Fruit fly (Drosophila melanogaster) whole organism, embryonic: ENCODE data around the gene Cyp12a4.
A peak's percentile ranks its signal among the peaks of the same experiment; 100 is the strongest.

Experiments used
- Asciz ChIP-seq: fragments of 200-800 bp; sonication (Bioruptor generic); optimal IDR thresholded peaks from 2 replicates; lab custom pipeline; 2017; ENCODE audit warnings: missing biosample characterization, mild to moderate bottlenecking, missing genetic modification characterization, missing genetic modification reagents
- Atf3 ChIP-seq: fragments of 200-800 bp; sonication (Bioruptor generic); optimal IDR thresholded peaks from 3 replicates; lab custom pipeline; 2016; ENCODE audit warnings: missing biosample characterization, missing genetic modification characterization
- CG13624 ChIP-seq: fragments of 200-800 bp; sonication (Bioruptor generic); optimal IDR thresholded peaks from 2 replicates; lab custom pipeline; 2016; ENCODE audit warnings: missing biosample characterization, missing genetic modification characterization
- CG14050 ChIP-seq: fragments of 200-800 bp; sonication (Bioruptor generic); IDR thresholded peaks from 3 replicates; pipeline ENCODE4 v1.3.6; 2022; ENCODE audit warnings: missing biosample characterization, missing genetic modification characterization
- CG14667 ChIP-seq: fragments of 200-800 bp; sonication (Bioruptor generic); IDR thresholded peaks from 2 replicates; pipeline ENCODE4 v1.3.6; 2022; ENCODE audit warnings: missing biosample characterization, missing genetic modification characterization
- CG17385 ChIP-seq: fragments of 200-800 bp; sonication (Bioruptor generic); optimal IDR thresholded peaks from 3 replicates; lab custom pipeline; 2018; ENCODE audit warnings: missing biosample characterization, mild to moderate bottlenecking, missing genetic modification characterization
- CG18476 ChIP-seq: fragments of 200-800 bp; sonication (Bioruptor generic); optimal IDR thresholded peaks from 2 replicates; lab custom pipeline; 2016; ENCODE audit warnings: missing biosample characterization, mild to moderate bottlenecking, missing genetic modification characterization
- CG2120 ChIP-seq: fragments of 200-800 bp; sonication (Bioruptor generic); optimal IDR thresholded peaks from 3 replicates; lab custom pipeline; 2016; ENCODE audit warnings: missing biosample characterization, missing genetic modification characterization
- CG31365 ChIP-seq: fragments of 200-800 bp; sonication (Bioruptor generic); optimal IDR thresholded peaks from 2 replicates; lab custom pipeline; 2018; ENCODE audit warnings: missing biosample characterization, mild to moderate bottlenecking, missing genetic modification characterization
- CG3281 ChIP-seq: fragments of 200-800 bp; sonication (Bioruptor generic); optimal IDR thresholded peaks from 3 replicates; lab custom pipeline; 2017; ENCODE audit warnings: missing biosample characterization, mild to moderate bottlenecking, missing genetic modification characterization
- CG3995 ChIP-seq: fragments of 200-800 bp; sonication (Bioruptor generic); optimal IDR thresholded peaks from 3 replicates; lab custom pipeline; 2016; ENCODE audit warnings: missing biosample characterization, missing genetic modification characterization
- CG4328 ChIP-seq: fragments of 200-800 bp; sonication (Bioruptor generic); optimal IDR thresholded peaks from 3 replicates; lab custom pipeline; 2017; ENCODE audit warnings: missing biosample characterization, missing genetic modification reagents, missing genetic modification characterization
- CG4707 ChIP-seq: fragments of 200-800 bp; sonication (Bioruptor generic); optimal IDR thresholded peaks from 2 replicates; lab custom pipeline; 2018; ENCODE audit warnings: missing biosample characterization, mild to moderate bottlenecking, missing genetic modification characterization, moderate library complexity
- CG4730 ChIP-seq: fragments of 200-800 bp; sonication (Bioruptor generic); IDR thresholded peaks from 2 replicates; pipeline ENCODE4 v1.3.6; 2022; ENCODE audit warnings: missing biosample characterization, missing genetic modification characterization
- CG6854 ChIP-seq: fragments of 200-800 bp; sonication (Bioruptor generic); optimal IDR thresholded peaks from 3 replicates; lab custom pipeline; 2017; ENCODE audit warnings: missing biosample characterization, mild to moderate bottlenecking, missing genetic modification characterization
- CG7556 ChIP-seq: fragments of 200-800 bp; sonication (Bioruptor generic); optimal IDR thresholded peaks from 2 replicates; lab custom pipeline; 2017; ENCODE audit warnings: missing biosample characterization, mild to moderate bottlenecking, missing genetic modification characterization
- CG9727 ChIP-seq: fragments of 200-800 bp; sonication (Bioruptor generic); optimal IDR thresholded peaks from 3 replicates; lab custom pipeline; 2017; ENCODE audit warnings: missing biosample characterization, mild to moderate bottlenecking, missing genetic modification characterization
- Deaf1 ChIP-seq: fragments of 200-800 bp; optimal IDR thresholded peaks from 3 replicates; lab custom pipeline; 2019; ENCODE audit warnings: missing biosample characterization, mild to moderate bottlenecking, missing genetic modification characterization, moderate library complexity
- Ets97D ChIP-seq: fragments of 200-800 bp; sonication (Bioruptor generic); optimal IDR thresholded peaks from 3 replicates; lab custom pipeline; 2016; ENCODE audit warnings: missing biosample characterization, missing genetic modification characterization
- Fer3 ChIP-seq: fragments of 200-800 bp; sonication (Bioruptor generic); optimal IDR thresholded peaks from 2 replicates; lab custom pipeline; 2018; ENCODE audit warnings: missing biosample characterization, mild to moderate bottlenecking, missing genetic modification characterization, moderate library complexity
- GATAe ChIP-seq: fragments of 200-800 bp; sonication (Bioruptor generic); conservative IDR thresholded peaks from 2 replicates; pipeline ENCODE4 v1.3.6; 2022; ENCODE audit warnings: missing biosample characterization, missing genetic modification characterization
- Gug ChIP-seq: fragments of 200-800 bp; sonication (Bioruptor generic); IDR thresholded peaks from 4 replicates; pipeline ENCODE4 v1.3.6; 2022; ENCODE audit warnings: missing biosample characterization, missing genetic modification characterization
- H15 ChIP-seq: fragments of 200-800 bp; sonication (Bioruptor generic); IDR thresholded peaks from 3 replicates; pipeline ENCODE4 v1.3.6; 2022; ENCODE audit warnings: missing biosample characterization, missing genetic modification characterization
- Hsf ChIP-seq: fragments of 200-800 bp; sonication (Bioruptor generic); optimal IDR thresholded peaks from 3 replicates; lab custom pipeline; 2016; ENCODE audit warnings: missing biosample characterization, missing genetic modification characterization
- Rx ChIP-seq: fragments of 200-800 bp; sonication (Bioruptor generic); IDR thresholded peaks from 2 replicates; pipeline ENCODE4 v1.3.6; 2022; ENCODE audit warnings: missing biosample characterization, missing genetic modification characterization
- Sox102F ChIP-seq: fragments of 200-800 bp; sonication (Bioruptor generic); optimal IDR thresholded peaks from 2 replicates; lab custom pipeline; 2018; ENCODE audit warnings: missing biosample characterization, mild to moderate bottlenecking, missing genetic modification characterization, moderate library complexity
- Sry-β ChIP-seq: fragments of 200-800 bp; sonication (Bioruptor generic); optimal IDR thresholded peaks from 2 replicates; lab custom pipeline; 2018; ENCODE audit warnings: missing biosample characterization, mild to moderate bottlenecking, missing genetic modification characterization, moderate library complexity
- Trl ChIP-seq, 3 experiments: fragments of >200 bp in 2 of 3; fragments of 200-800 bp in 1 of 3; sonication (Bioruptor generic) in 1 of 3; optimal IDR thresholded peaks; 2 replicates in 1 of 3; 3 replicates in 2 of 3; lab custom pipeline; 2016 to 2017; ENCODE audit warnings: missing biosample characterization in 1 of 3, missing genetic modification characterization in 1 of 3
- ara ChIP-seq: fragments of 200-800 bp; sonication (Bioruptor generic); IDR thresholded peaks from 2 replicates; pipeline ENCODE4 v1.3.6; 2022; ENCODE audit warnings: missing biosample characterization, missing genetic modification characterization
- ash1 ChIP-seq: fragments of 200-800 bp; sonication (Bioruptor generic); optimal IDR thresholded peaks from 2 replicates; lab custom pipeline; 2018; ENCODE audit warnings: missing biosample characterization, mild to moderate bottlenecking, missing genetic modification characterization
- crol ChIP-seq: fragments of 200-800 bp; sonication (Bioruptor generic); IDR thresholded peaks from 2 replicates; pipeline ENCODE4 v1.3.6; 2022; ENCODE audit warnings: missing biosample characterization, missing genetic modification characterization
- en ChIP-seq: fragments of 200-800 bp; sonication (Bioruptor generic); optimal IDR thresholded peaks from 2 replicates; lab custom pipeline; 2016; ENCODE audit warnings: missing biosample characterization, missing genetic modification characterization
- gcm2 ChIP-seq: fragments of 200-800 bp; sonication (Bioruptor generic); optimal IDR thresholded peaks from 2 replicates; lab custom pipeline; 2016; ENCODE audit warnings: missing biosample characterization, missing genetic modification characterization
- grn ChIP-seq: fragments of 200-800 bp; sonication (Bioruptor generic); optimal IDR thresholded peaks from 3 replicates; lab custom pipeline; 2017; ENCODE audit warnings: missing biosample characterization, missing genetic modification characterization
- hkb ChIP-seq, 2 experiments: fragments of 200-800 bp in 1 of 2; fragments of >200 bp in 1 of 2; sonication (Bioruptor generic) in 1 of 2; IDR thresholded peaks in 1 of 2; optimal IDR thresholded peaks in 1 of 2; 2 replicates each; pipeline versions ENCODE4 v1.3.6 to Lab custom; 2017 to 2022; ENCODE audit warnings: missing biosample characterization in 1 of 2, missing genetic modification characterization in 1 of 2
- hth ChIP-seq: fragments of >200 bp; optimal IDR thresholded peaks from 2 replicates; lab custom pipeline; 2017; ENCODE audit warnings: inconsistent platforms
- nom ChIP-seq: fragments of 200-800 bp; sonication (Bioruptor generic); optimal IDR thresholded peaks from 2 replicates; lab custom pipeline; 2017; ENCODE audit warnings: missing biosample characterization, missing genetic modification characterization, mild to moderate bottlenecking, moderate library complexity, missing genetic modification reagents
- oc ChIP-seq: fragments of 200-800 bp; sonication (Bioruptor generic); optimal IDR thresholded peaks from 2 replicates; lab custom pipeline; 2018; ENCODE audit warnings: missing biosample characterization, mild to moderate bottlenecking, missing genetic modification characterization, moderate library complexity
- p53 ChIP-seq: fragments of 200-800 bp; sonication (Bioruptor generic); optimal IDR thresholded peaks from 2 replicates; lab custom pipeline; 2016; ENCODE audit warnings: missing biosample characterization, missing genetic modification characterization
- phol ChIP-seq: fragments of 200-800 bp; sonication (Bioruptor generic); optimal IDR thresholded peaks from 3 replicates; lab custom pipeline; 2018; ENCODE audit warnings: missing biosample characterization, mild to moderate bottlenecking, missing genetic modification characterization, moderate library complexity
- ranshi ChIP-seq: fragments of 200-800 bp; sonication (Bioruptor generic); IDR thresholded peaks from 2 replicates; pipeline ENCODE4 v1.3.6; 2022; ENCODE audit warnings: missing biosample characterization, missing genetic modification characterization
- slbo ChIP-seq: fragments of 200-800 bp; sonication (Bioruptor generic); IDR thresholded peaks from 2 replicates; pipeline ENCODE4 v1.3.6; 2022; ENCODE audit warnings: missing biosample characterization, missing genetic modification characterization
- sug ChIP-seq: fragments of 200-800 bp; optimal IDR thresholded peaks from 2 replicates; lab custom pipeline; 2019; ENCODE audit warnings: missing biosample characterization, mild to moderate bottlenecking, missing genetic modification characterization, moderate library complexity
- toy ChIP-seq: fragments of 200-800 bp; sonication (Bioruptor generic); IDR thresholded peaks from 2 replicates; pipeline ENCODE4 v1.3.6; 2022; ENCODE audit warnings: missing biosample characterization, missing genetic modification characterization
- vnd ChIP-seq: fragments of 200-800 bp; sonication (Bioruptor generic); IDR thresholded peaks from 3 replicates; pipeline ENCODE4 v1.3.6; 2022; ENCODE audit warnings: missing biosample characterization, missing genetic modification characterization; ENCODE audit not compliant: partially characterized antibody
- wek ChIP-seq: fragments of 200-800 bp; sonication (Bioruptor generic); optimal IDR thresholded peaks from 3 replicates; lab custom pipeline; 2018; ENCODE audit warnings: missing biosample characterization, mild to moderate bottlenecking, missing genetic modification characterization, moderate library complexity

Gene Cyp12a4

dm6 chr3R:19163972-19164819 is 29.2 kb downstream of the Cyp12a4 start, which contains the start of gene sqz (continued):
- TF ChIP-seq Fer3 (tag; lab: Kevin White, UChicago) (no peak), crol (peak; percentile 51; the same call in 1 of the 2 replicates), sug (no peak), CG6854 (GFP tag; lab: Kevin White, UChicago) (peak; percentile 61), H15 (GFP tag; lab: Robert Waterston, UW) (no peak), Asciz (GFP tag; lab: Kevin White, UChicago) (peak; percentile 33)

dm6 chr3R:19164873-19165456 is 30.0 kb downstream of the Cyp12a4 start:
- TF ChIP-seq CG18476 (GFP tag; lab: Kevin White, UChicago) (peak; percentile 6), oc (no peak), CG7556 (GFP tag; lab: Kevin White, UChicago) (peak; percentile 52), toy (GFP tag; lab: Robert Waterston, UW) (no peak), Trl (optimal IDR thresholded peaks at IDR 0.05; lab: Kevin White, UChicago) (no peak), Trl (GFP tag; optimal IDR thresholded peaks at IDR 0.05; lab: Kevin White, UChicago) (no peak), ara (GFP tag; lab: Robert Waterston, UW) (no peak), CG3281 (GFP tag; lab: Kevin White, UChicago) (peak; percentile 64), CG2120 (GFP tag; lab: Kevin White, UChicago) (peak; percentile 33), ash1 (GFP tag; lab: Kevin White, UChicago) (no peak), CG4707 (GFP tag; lab: Kevin White, UChicago) (peak; percentile 87), hth (no peak), CG13624 (no peak), CG31365 (tag; lab: Kevin White, UChicago) (no peak), wek (GFP tag; lab: Kevin White, UChicago) (no peak), Sry-β (GFP tag; lab: Kevin White, UChicago) (no peak), en (GFP tag; lab: Kevin White, UChicago) (no peak), Gug (GFP tag; lab: Robert Waterston, UW) (peak; percentile 39; the same call in 2 of the 4 replicates), slbo (peak; percentile 31; the same call in 1 of the 2 replicates), p53 (GFP tag; lab: Kevin White, UChicago) (no peak), vnd (GFP tag; lab: Robert Waterston, UW) (no peak), ranshi (GFP tag; lab: Robert Waterston, UW) (peak; percentile 53; the same call in 1 of the 2 replicates), gcm2 (GFP tag; lab: Kevin White, UChicago) (no peak), nom (GFP tag; lab: Kevin White, UChicago) (no peak), CG3995 (GFP tag; lab: Kevin White, UChicago) (no peak), Rx (GFP tag; lab: Robert Waterston, UW) (peak; percentile 38; the same call in 1 of the 2 replicates), CG17385 (GFP tag; lab: Kevin White, UChicago) (peak; percentile 29), hkb (optimal IDR thresholded peaks at IDR 0.05; lab: Kevin White, UChicago) (no peak), hkb (GFP tag; IDR thresholded peaks at IDR 0.05; lab: Robert Waterston, UW) (0 out of 2 replicates have a peak, but pooled peaks have one; percentile 36), Hsf (peak; percentile 34), GATAe (GFP tag; lab: Robert Waterston, UW) (no peak), CG4328 (no peak), Atf3 (GFP tag; lab: Kevin White, UChicago) (no peak), CG4730 (no peak), phol (tag; lab: Kevin White, UChicago) (peak; percentile 56), CG9727 (GFP tag; lab: Kevin White, UChicago) (peak; percentile 46), Ets97D (GFP tag; lab: Kevin White, UChicago) (no peak), grn (GFP tag; lab: Kevin White, UChicago) (no peak), Deaf1 (tag; lab: Kevin White, UChicago) (no peak), Sox102F (GFP tag; lab: Kevin White, UChicago) (peak; percentile 45), CG14667 (no peak), CG14050 (no peak)
